Worm (Caenorhabditis elegans) whole organism, L2 larva: ENCODE data around the gene srw-124.

Experiments
- F13H6.1 ChIP-seq: sonication (generic microtip); optimal IDR thresholded peaks from 2 replicates; lab custom pipeline; 2016; ENCODE audit warnings: missing genetic modification characterization, missing compliant biosample characterization
- alr-1 ChIP-seq: fragments of 150-350 bp; optimal IDR thresholded peaks from 2 replicates; lab custom pipeline; 2014; ENCODE audit warnings: missing biosample characterization, missing genetic modification characterization
- aly-2 ChIP-seq: fragments of 150-350 bp; optimal IDR thresholded peaks from 2 replicates; lab custom pipeline; 2014; ENCODE audit warnings: missing biosample characterization, missing genetic modification characterization
- ama-1 ChIP-seq: fragments of 150-350 bp; optimal IDR thresholded peaks from 2 replicates; lab custom pipeline; 2018; ENCODE audit warnings: inconsistent platforms
- fos-1 ChIP-seq: fragments of 150-350 bp; optimal IDR thresholded peaks from 2 replicates; lab custom pipeline; 2014; ENCODE audit warnings: missing biosample characterization, missing genetic modification characterization
- lin-11 ChIP-seq: fragments of 150-350 bp; sonication (generic microtip); optimal IDR thresholded peaks from 2 replicates; lab custom pipeline; 2014; ENCODE audit warnings: missing biosample characterization, missing genetic modification characterization, inconsistent platforms, mixed read lengths
- nhr-10 ChIP-seq: sonication (generic microtip); optimal IDR thresholded peaks from 2 replicates; lab custom pipeline; 2017; ENCODE audit warnings: missing biosample characterization, missing genetic modification characterization
- nhr-11 ChIP-seq: fragments of 150-350 bp; optimal IDR thresholded peaks from 2 replicates; lab custom pipeline; 2014; ENCODE audit warnings: missing biosample characterization, missing genetic modification characterization
- nhr-25 ChIP-seq: fragments of 150-350 bp; sonication (generic microtip); optimal IDR thresholded peaks from 3 replicates; lab custom pipeline; 2014; ENCODE audit warnings: missing biosample characterization, missing genetic modification characterization
- nhr-77 ChIP-seq: fragments of 150-350 bp; optimal IDR thresholded peaks from 2 replicates; lab custom pipeline; 2014; ENCODE audit warnings: missing biosample characterization, missing genetic modification characterization
- unc-62 ChIP-seq: fragments of 150-350 bp; optimal IDR thresholded peaks from 2 replicates; lab custom pipeline; 2014; ENCODE audit warnings: missing biosample characterization, missing genetic modification reagents, missing genetic modification characterization
- zag-1 ChIP-seq: fragments of 150-350 bp; optimal IDR thresholded peaks from 2 replicates; lab custom pipeline; 2014; ENCODE audit warnings: missing biosample characterization, missing genetic modification characterization

DNA sequence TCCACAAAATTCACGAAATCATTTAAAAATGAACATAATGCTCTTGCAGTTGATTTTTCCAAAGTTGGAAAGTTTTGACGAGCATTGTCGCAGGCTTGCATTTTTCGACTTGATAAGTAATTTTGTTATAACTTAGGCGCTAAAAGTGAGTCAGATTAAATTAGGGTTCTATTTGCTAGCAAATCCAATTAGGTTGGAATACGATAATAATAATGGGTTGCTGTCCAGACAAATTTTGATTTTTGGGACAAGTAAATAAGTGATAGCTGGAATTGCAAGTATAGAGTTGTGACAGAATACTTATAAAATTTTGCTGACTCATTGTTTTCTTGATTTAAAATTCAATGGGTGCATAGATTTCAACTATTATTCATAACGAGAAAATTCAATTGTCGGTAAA, 29.6 kb downstream of the srw-124 start, which contains the start of gene srw-112:
- TF ChIP-seq nhr-77 (tag; lab: Kevin White, UChicago): no peak
- TF ChIP-seq nhr-25 (tag; lab: Kevin White, UChicago): no peak
- TF ChIP-seq ama-1: no peak
- no peak for TF ChIP-seq zag-1
- TF ChIP-seq lin-11 (tag; lab: Kevin White, UChicago): no peak
- TF ChIP-seq unc-62 (GFP tag; lab: Kevin White, UChicago): no peak
- no peak for TF ChIP-seq nhr-10
- TF ChIP-seq F13H6.1 (tag; lab: Kevin White, UChicago): no peak
- no peak for TF ChIP-seq fos-1 (tag; lab: Kevin White, UChicago)
- no peak for TF ChIP-seq aly-2
- TF ChIP-seq alr-1 (tag; lab: Kevin White, UChicago): no peak
- TF ChIP-seq nhr-11 (tag; lab: Kevin White, UChicago): no peak
